Worm (Caenorhabditis elegans): ENCODE results near the gene kqt-1.

DNA sequence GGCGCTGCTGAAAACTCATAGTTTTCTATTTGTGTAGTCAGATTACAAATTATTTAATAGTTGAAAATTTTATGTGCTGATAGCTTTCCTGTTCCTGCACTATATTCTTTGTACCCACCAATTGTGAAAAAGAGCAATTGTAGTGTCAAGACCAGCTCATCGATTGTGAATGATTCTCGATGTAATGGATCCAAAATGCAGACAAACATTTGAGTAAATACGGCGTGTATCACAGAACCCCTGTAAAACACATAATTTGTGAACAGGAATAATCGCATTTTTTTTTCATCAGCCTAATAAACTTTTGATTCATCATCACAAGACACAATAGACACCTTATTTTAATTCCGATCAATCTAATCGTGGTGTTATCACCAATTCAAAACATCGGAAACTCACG is 43.5 kb downstream of the kqt-1 start:
- TF ChIP-seq lin-11 (tag; optimal IDR thresholded peaks at IDR 0.05) (no peak), pha-4 (tag; optimal IDR thresholded peaks at IDR 0.05) (no peak), K02D7.2 (tag; optimal IDR thresholded peaks at IDR 0.05) (no peak), dmd-4 (tag; optimal IDR thresholded peaks at IDR 0.05; ENCODE audit: borderline replicate concordance) (no peak), unc-86 (tag; optimal IDR thresholded peaks at IDR 0.05) (no peak)
